Fruit fly (Drosophila melanogaster) whole organism, embryonic: ENCODE measurements around the gene schlank.

Experiments used
- Aef1 ChIP-seq: fragments of 200-800 bp; sonication (Bioruptor generic); IDR thresholded peaks from 3 replicates; pipeline ENCODE4 v1.3.6; 2022; ENCODE audit warnings: missing biosample characterization, missing genetic modification characterization
- Antp ChIP-seq: fragments of 200-800 bp; sonication (Bioruptor generic); optimal IDR thresholded peaks from 3 replicates; lab custom pipeline; 2016; ENCODE audit warnings: missing biosample characterization, missing genetic modification characterization
- CG10959 ChIP-seq: fragments of 200-800 bp; sonication (Bioruptor generic); IDR thresholded peaks from 2 replicates; pipeline ENCODE4 v1.3.6; 2022; ENCODE audit warnings: missing biosample characterization, missing genetic modification characterization
- CG11085 ChIP-seq: fragments of 200-800 bp; sonication (Bioruptor generic); IDR thresholded peaks from 2 replicates; pipeline ENCODE4 v1.3.6; 2022; ENCODE audit warnings: missing biosample characterization, missing genetic modification characterization
- CG12236 ChIP-seq: fragments of 200-800 bp; sonication (Bioruptor generic); optimal IDR thresholded peaks from 2 replicates; lab custom pipeline; 2016; ENCODE audit warnings: missing biosample characterization, missing genetic modification characterization
- CG12299 ChIP-seq: fragments of 200-800 bp; sonication (Bioruptor generic); optimal IDR thresholded peaks from 2 replicates; lab custom pipeline; 2018; ENCODE audit warnings: missing biosample characterization, mild to moderate bottlenecking, missing genetic modification characterization
- CG12659 ChIP-seq: fragments of 200-800 bp; sonication (Bioruptor generic); optimal IDR thresholded peaks from 3 replicates; lab custom pipeline; 2017; ENCODE audit warnings: mild to moderate bottlenecking, missing biosample characterization, missing genetic modification reagents, missing genetic modification characterization
- CG12744 ChIP-seq: fragments of 200-800 bp; sonication (Bioruptor generic); optimal IDR thresholded peaks from 2 replicates; lab custom pipeline; 2016; ENCODE audit warnings: missing biosample characterization, missing genetic modification characterization
- CG12769 ChIP-seq: fragments of 200-800 bp; sonication (Bioruptor generic); optimal IDR thresholded peaks from 2 replicates; lab custom pipeline; 2019; ENCODE audit warnings: missing biosample characterization, mild to moderate bottlenecking, missing genetic modification characterization, moderate library complexity
- CG13287 ChIP-seq: fragments of 200-800 bp; sonication (Bioruptor generic); IDR thresholded peaks from 2 replicates; pipeline ENCODE4 v1.3.6; 2022; ENCODE audit warnings: missing biosample characterization, missing genetic modification characterization; ENCODE audit not compliant: partially characterized antibody
- CG14860 ChIP-seq: fragments of 200-800 bp; sonication (Bioruptor generic); IDR thresholded peaks from 3 replicates; pipeline ENCODE4 v1.3.6; 2022; ENCODE audit warnings: missing biosample characterization, missing genetic modification characterization; ENCODE audit not compliant: partially characterized antibody
- CG15514 ChIP-seq: fragments of 200-800 bp; sonication (Bioruptor generic); optimal IDR thresholded peaks from 3 replicates; lab custom pipeline; 2017; ENCODE audit warnings: missing biosample characterization, missing genetic modification characterization, mild to moderate bottlenecking, moderate library complexity, missing genetic modification reagents
- CG16863 ChIP-seq: fragments of 200-800 bp; sonication (Bioruptor generic); optimal IDR thresholded peaks from 3 replicates; lab custom pipeline; 2016; ENCODE audit warnings: missing biosample characterization, missing genetic modification characterization
- CG17802 ChIP-seq: fragments of 200-800 bp; sonication (Bioruptor generic); optimal IDR thresholded peaks from 2 replicates; lab custom pipeline; 2018; ENCODE audit warnings: missing biosample characterization, mild to moderate bottlenecking, missing genetic modification characterization, moderate library complexity
- CG2202 ChIP-seq: fragments of 200-800 bp; sonication (Bioruptor generic); optimal IDR thresholded peaks from 2 replicates; lab custom pipeline; 2018; ENCODE audit warnings: missing biosample characterization, mild to moderate bottlenecking, missing genetic modification characterization
- CG30431 ChIP-seq: fragments of 200-800 bp; sonication (Bioruptor generic); optimal IDR thresholded peaks from 2 replicates; lab custom pipeline; 2017; ENCODE audit warnings: missing biosample characterization, missing genetic modification characterization
- CG33213 ChIP-seq: fragments of 200-800 bp; sonication (Bioruptor generic); optimal IDR thresholded peaks from 3 replicates; lab custom pipeline; 2016; ENCODE audit warnings: missing biosample characterization, missing genetic modification characterization
- CG4820 ChIP-seq: fragments of 200-800 bp; sonication (Bioruptor generic); optimal IDR thresholded peaks from 3 replicates; lab custom pipeline; 2016; ENCODE audit warnings: missing biosample characterization, missing genetic modification characterization
- CG6175 ChIP-seq: fragments of 200-800 bp; sonication (Bioruptor generic); IDR thresholded peaks from 3 replicates; pipeline ENCODE4 v1.3.6; 2022; ENCODE audit warnings: missing biosample characterization, missing genetic modification characterization
- CG6683 ChIP-seq: fragments of 200-800 bp; sonication (Bioruptor generic); optimal IDR thresholded peaks from 2 replicates; lab custom pipeline; 2017; ENCODE audit warnings: missing biosample characterization, mild to moderate bottlenecking, missing genetic modification characterization, missing genetic modification reagents
- CG6791 ChIP-seq: fragments of 200-800 bp; sonication (Bioruptor generic); IDR thresholded peaks from 3 replicates; pipeline ENCODE4 v1.3.6; 2022; ENCODE audit warnings: missing biosample characterization, missing genetic modification characterization; ENCODE audit not compliant: partially characterized antibody
- CG9727 ChIP-seq: fragments of 200-800 bp; sonication (Bioruptor generic); optimal IDR thresholded peaks from 3 replicates; lab custom pipeline; 2017; ENCODE audit warnings: missing biosample characterization, mild to moderate bottlenecking, missing genetic modification characterization
- CG9797 ChIP-seq: fragments of 200-800 bp; sonication (Bioruptor generic); optimal IDR thresholded peaks from 3 replicates; lab custom pipeline; 2018; ENCODE audit warnings: missing biosample characterization, mild to moderate bottlenecking, missing genetic modification characterization
- CHES-1-like ChIP-seq: fragments of 200-800 bp; sonication (Bioruptor generic); optimal IDR thresholded peaks from 2 replicates; lab custom pipeline; 2016; ENCODE audit warnings: missing biosample characterization, missing genetic modification characterization
- Dad ChIP-seq: fragments of 200-800 bp; sonication (Bioruptor generic); optimal IDR thresholded peaks from 3 replicates; lab custom pipeline; 2016; ENCODE audit warnings: missing biosample characterization, missing genetic modification characterization
- Dbx ChIP-seq: fragments of 200-800 bp; sonication (Bioruptor generic); IDR thresholded peaks from 3 replicates; pipeline ENCODE4 v1.3.6; 2022; ENCODE audit warnings: missing biosample characterization, missing genetic modification characterization
- Dref ChIP-seq: fragments of 200-800 bp; sonication (Bioruptor generic); IDR thresholded peaks from 2 replicates; pipeline ENCODE4 v1.3.6; 2022; ENCODE audit warnings: missing biosample characterization, missing genetic modification characterization
- H15 ChIP-seq: fragments of 200-800 bp; sonication (Bioruptor generic); IDR thresholded peaks from 3 replicates; pipeline ENCODE4 v1.3.6; 2022; ENCODE audit warnings: missing biosample characterization, missing genetic modification characterization
- Kr ChIP-seq: fragments of 200-800 bp; sonication (Bioruptor generic); optimal IDR thresholded peaks from 2 replicates; lab custom pipeline; 2017; ENCODE audit warnings: missing biosample characterization, mild to moderate bottlenecking, missing genetic modification characterization
- Spps ChIP-seq: fragments of 200-800 bp; sonication (Bioruptor generic); optimal IDR thresholded peaks from 2 replicates; lab custom pipeline; 2018; ENCODE audit warnings: missing biosample characterization, mild to moderate bottlenecking, missing genetic modification characterization
- Xbp1 ChIP-seq: fragments of 200-800 bp; sonication (Bioruptor generic); optimal IDR thresholded peaks from 3 replicates; lab custom pipeline; 2016; ENCODE audit warnings: missing biosample characterization, mild to moderate bottlenecking, missing genetic modification characterization
- ab ChIP-seq: fragments of 200-800 bp; sonication (Bioruptor generic); optimal IDR thresholded peaks from 2 replicates; lab custom pipeline; 2016; ENCODE audit warnings: missing biosample characterization, missing genetic modification characterization
- ac ChIP-seq: fragments of 200-800 bp; sonication (Bioruptor generic); optimal IDR thresholded peaks from 3 replicates; lab custom pipeline; 2017; ENCODE audit warnings: missing biosample characterization, mild to moderate bottlenecking, missing genetic modification characterization
- bigmax ChIP-seq: fragments of 200-800 bp; sonication (Bioruptor generic); optimal IDR thresholded peaks from 2 replicates; lab custom pipeline; 2018; ENCODE audit warnings: missing biosample characterization, mild to moderate bottlenecking, missing genetic modification characterization
- bowl ChIP-seq: fragments of 200-800 bp; sonication (Bioruptor generic); IDR thresholded peaks from 2 replicates; pipeline ENCODE4 v1.3.6; 2022; ENCODE audit warnings: missing biosample characterization, missing genetic modification characterization
- cas ChIP-seq: fragments of 200-800 bp; sonication (Bioruptor generic); IDR thresholded peaks from 2 replicates; pipeline ENCODE4 v1.3.6; 2022; ENCODE audit warnings: missing biosample characterization, missing genetic modification characterization
- gfzf ChIP-seq: fragments of 200-800 bp; sonication (Bioruptor generic); optimal IDR thresholded peaks from 2 replicates; lab custom pipeline; 2016; ENCODE audit warnings: missing biosample characterization, mild to moderate bottlenecking, missing genetic modification characterization, moderate library complexity
- grau ChIP-seq: fragments of 200-800 bp; optimal IDR thresholded peaks from 3 replicates; lab custom pipeline; 2019; ENCODE audit warnings: missing biosample characterization, mild to moderate bottlenecking, missing genetic modification characterization, moderate library complexity
- gro ChIP-seq: fragments of 200-800 bp; sonication (Bioruptor generic); optimal IDR thresholded peaks from 2 replicates; lab custom pipeline; 2016; ENCODE audit warnings: missing biosample characterization, missing genetic modification characterization
- kay ChIP-seq: fragments of 200-800 bp; sonication (Bioruptor generic); optimal IDR thresholded peaks from 2 replicates; lab custom pipeline; 2016; ENCODE audit warnings: missing biosample characterization, missing genetic modification characterization
- odd ChIP-seq: fragments of 200-800 bp; sonication (Bioruptor generic); optimal IDR thresholded peaks from 2 replicates; lab custom pipeline; 2017; ENCODE audit warnings: missing biosample characterization, mild to moderate bottlenecking, missing genetic modification characterization
- onecut ChIP-seq: fragments of 200-800 bp; sonication (Bioruptor generic); IDR thresholded peaks from 2 replicates; pipeline ENCODE4 v1.3.6; 2022; ENCODE audit warnings: missing biosample characterization, missing genetic modification characterization
- phol ChIP-seq: fragments of 200-800 bp; sonication (Bioruptor generic); optimal IDR thresholded peaks from 3 replicates; lab custom pipeline; 2018; ENCODE audit warnings: missing biosample characterization, mild to moderate bottlenecking, missing genetic modification characterization, moderate library complexity
- ranshi ChIP-seq: fragments of 200-800 bp; sonication (Bioruptor generic); IDR thresholded peaks from 2 replicates; pipeline ENCODE4 v1.3.6; 2022; ENCODE audit warnings: missing biosample characterization, missing genetic modification characterization
- rib ChIP-seq: fragments of 200-800 bp; sonication (Bioruptor generic); IDR thresholded peaks from 2 replicates; pipeline ENCODE4 v1.3.6; 2022; ENCODE audit warnings: missing biosample characterization, missing genetic modification characterization
- ro ChIP-seq: fragments of 200-800 bp; sonication (Bioruptor generic); IDR thresholded peaks from 2 replicates; pipeline ENCODE4 v1.3.6; 2022; ENCODE audit warnings: missing biosample characterization, missing genetic modification characterization
- schlank ChIP-seq: fragments of 200-800 bp; sonication (Bioruptor generic); optimal IDR thresholded peaks from 2 replicates; lab custom pipeline; 2018; ENCODE audit warnings: missing biosample characterization, mild to moderate bottlenecking, missing genetic modification characterization
- sens ChIP-seq: fragments of 200-800 bp; sonication (Bioruptor generic); peaks from one replicate; lab custom pipeline; 2016; ENCODE audit warnings: missing biosample characterization, missing genetic modification characterization
- shn ChIP-seq: fragments of 200-800 bp; sonication (Bioruptor generic); optimal IDR thresholded peaks from 3 replicates; lab custom pipeline; 2016; ENCODE audit warnings: missing biosample characterization, missing genetic modification characterization
- stwl ChIP-seq: fragments of 200-800 bp; sonication (Bioruptor generic); optimal IDR thresholded peaks from 3 replicates; lab custom pipeline; 2018; ENCODE audit warnings: missing biosample characterization, mild to moderate bottlenecking, missing genetic modification characterization, moderate library complexity
- sug ChIP-seq: fragments of 200-800 bp; optimal IDR thresholded peaks from 2 replicates; lab custom pipeline; 2019; ENCODE audit warnings: missing biosample characterization, mild to moderate bottlenecking, missing genetic modification characterization, moderate library complexity

The schlank gene

DNA sequence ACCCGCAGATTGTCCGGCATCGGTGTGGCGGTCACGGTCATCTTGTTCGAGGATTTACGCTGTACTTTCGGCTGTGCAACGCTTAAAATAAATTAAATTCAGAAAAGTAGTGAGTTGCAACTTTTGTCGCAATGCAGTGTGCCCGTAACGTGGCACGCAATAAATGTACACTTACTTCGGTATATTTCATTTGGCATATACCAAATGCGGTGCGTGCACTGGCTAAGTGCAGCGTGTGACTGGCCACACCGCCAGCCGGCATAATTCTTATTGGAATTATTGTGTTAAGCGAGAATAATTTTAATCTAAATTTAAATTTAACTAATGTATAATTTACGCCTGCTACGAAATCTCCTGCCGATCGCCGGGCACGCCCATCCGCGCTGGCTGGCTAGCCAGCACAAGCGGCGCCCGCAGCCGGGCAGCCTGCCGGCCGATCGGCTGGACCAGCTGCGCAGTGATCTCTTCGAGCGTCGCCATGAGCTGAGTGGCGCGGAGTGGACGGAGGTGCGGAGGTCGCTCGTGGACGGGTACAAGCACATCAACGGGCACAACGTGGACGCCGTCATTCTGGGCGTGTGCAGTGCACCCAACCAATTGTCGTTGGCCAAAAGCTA, 24.2 kb upstream of the schlank start, which contains the start of the genes Rpt4 and mldr (continued):
- no peak for TF ChIP-seq onecut
- TF ChIP-seq Dref (GFP tag; lab: Robert Waterston, UW), result peak; percentile 48
- no peak for TF ChIP-seq bowl (GFP tag; lab: Robert Waterston, UW)
- no peak for TF ChIP-seq ab (GFP tag; lab: Kevin White, UChicago)
- no peak for TF ChIP-seq gro (GFP tag; lab: Kevin White, UChicago)
- peak; percentile 55; the same call in 1 of the 2 replicates for TF ChIP-seq CG13287
- TF ChIP-seq Dbx (GFP tag; lab: Robert Waterston, UW), result no peak
- no peak for TF ChIP-seq H15
- no peak for TF ChIP-seq CG10959 (GFP tag; lab: Robert Waterston, UW)
- TF ChIP-seq shn (GFP tag; lab: Kevin White, UChicago), result no peak
- peak; percentile 55 for TF ChIP-seq phol (tag; lab: Kevin White, UChicago)
- TF ChIP-seq Antp (GFP tag; lab: Kevin White, UChicago), result no peak
- no peak for TF ChIP-seq CG16863 (GFP tag; lab: Kevin White, UChicago)
- TF ChIP-seq CG30431 (GFP tag; lab: Kevin White, UChicago), result no peak
- TF ChIP-seq CG9797, result peak; percentile 93
- no peak for TF ChIP-seq CG12744 (GFP tag; lab: Kevin White, UChicago)
- TF ChIP-seq sug (tag; lab: Kevin White, UChicago), result peak; percentile 0
- TF ChIP-seq CHES-1-like (GFP tag; lab: Kevin White, UChicago), result no peak
- no peak for TF ChIP-seq ranshi (GFP tag; lab: Robert Waterston, UW)
- TF ChIP-seq ro, result no peak
- no peak for TF ChIP-seq cas (GFP tag; lab: Robert Waterston, UW)
- TF ChIP-seq CG11085 (GFP tag; lab: Robert Waterston, UW), result no peak
- TF ChIP-seq CG15514 (GFP tag; lab: Kevin White, UChicago), result peak; percentile 57
- TF ChIP-seq stwl (tag; lab: Kevin White, UChicago), result peak; percentile 38
- no peak for TF ChIP-seq CG2202 (tag; lab: Kevin White, UChicago)
- no peak for TF ChIP-seq CG12236
- TF ChIP-seq CG33213 (GFP tag; lab: Kevin White, UChicago), result peak; percentile 38
- no peak for TF ChIP-seq bigmax (GFP tag; lab: Kevin White, UChicago)
- TF ChIP-seq CG6791 (GFP tag; lab: Robert Waterston, UW), result peak; percentile 43; the same call in 1 of the 3 replicates
- no peak for TF ChIP-seq CG12769 (tag; lab: Kevin White, UChicago)
- no peak for TF ChIP-seq Spps (tag; lab: Kevin White, UChicago)
- TF ChIP-seq Aef1 (GFP tag; lab: Robert Waterston, UW), result no peak
- TF ChIP-seq kay, result no peak
- TF ChIP-seq Dad, result no peak
- no peak for TF ChIP-seq CG14860 (GFP tag; lab: Robert Waterston, UW)
- TF ChIP-seq CG6683 (GFP tag; lab: Kevin White, UChicago), result no peak
- no peak for TF ChIP-seq CG9727 (GFP tag; lab: Kevin White, UChicago)
- no peak for TF ChIP-seq odd (GFP tag; lab: Kevin White, UChicago)
- TF ChIP-seq rib (GFP tag; lab: Robert Waterston, UW), result no peak
- peak; percentile 3 for TF ChIP-seq grau (tag; lab: Kevin White, UChicago)
- peak; percentile 58 for TF ChIP-seq sens
- TF ChIP-seq CG12659 (GFP tag; lab: Kevin White, UChicago), result peak; percentile 72
- TF ChIP-seq schlank, result no peak
- TF ChIP-seq gfzf (GFP tag; lab: Kevin White, UChicago), result peak; percentile 94
- no peak for TF ChIP-seq CG4820 (GFP tag; lab: Kevin White, UChicago)
- TF ChIP-seq Xbp1 (GFP tag; lab: Kevin White, UChicago), result no peak
- TF ChIP-seq CG17802 (tag; lab: Kevin White, UChicago), result no peak
- TF ChIP-seq CG6175 (GFP tag; lab: Robert Waterston, UW), result no peak
- no peak for TF ChIP-seq Kr (GFP tag; lab: Kevin White, UChicago)
- no peak for TF ChIP-seq ac (GFP tag; lab: Kevin White, UChicago)
- TF ChIP-seq CG12299, result no peak
